Fruit fly (Drosophila melanogaster) whole organism, adult: ENCODE results near the gene nmo.

Source experiments
- CG12768 ChIP-seq: fragments of 200-800 bp; sonication (Bioruptor generic); optimal IDR thresholded peaks from 2 replicates; lab custom pipeline; 2017; ENCODE audit warnings: missing biosample characterization, missing genetic modification characterization, mild to moderate bottlenecking, moderate library complexity, missing genetic modification reagents
- CG14711 ChIP-seq: fragments of 200-800 bp; sonication (Bioruptor generic); optimal IDR thresholded peaks from 2 replicates; lab custom pipeline; 2018; ENCODE audit warnings: missing biosample characterization, mild to moderate bottlenecking, missing genetic modification characterization, moderate library complexity
- CG1620 ChIP-seq: fragments of 200-800 bp; sonication (Bioruptor generic); optimal IDR thresholded peaks from 2 replicates; lab custom pipeline; 2016; ENCODE audit warnings: missing biosample characterization, missing genetic modification characterization
- Clk ChIP-seq: fragments of 200-800 bp; sonication (Bioruptor generic); optimal IDR thresholded peaks from 2 replicates; lab custom pipeline; 2017; ENCODE audit warnings: missing biosample characterization, missing genetic modification characterization
- cic ChIP-seq: fragments of 200-800 bp; sonication (Bioruptor generic); optimal IDR thresholded peaks from 2 replicates; lab custom pipeline; 2017; ENCODE audit warnings: missing biosample characterization, mild to moderate bottlenecking, missing genetic modification characterization, moderate library complexity
- cnc ChIP-seq, 2 experiments: fragments of >200 bp; optimal IDR thresholded peaks; 2 replicates each; lab custom pipeline; 2017
- kay ChIP-seq: fragments of 200-800 bp; sonication (Bioruptor generic); peaks from one replicate; lab custom pipeline; 2016; ENCODE audit warnings: missing biosample characterization, missing genetic modification characterization, borderline replicate concordance

DNA sequence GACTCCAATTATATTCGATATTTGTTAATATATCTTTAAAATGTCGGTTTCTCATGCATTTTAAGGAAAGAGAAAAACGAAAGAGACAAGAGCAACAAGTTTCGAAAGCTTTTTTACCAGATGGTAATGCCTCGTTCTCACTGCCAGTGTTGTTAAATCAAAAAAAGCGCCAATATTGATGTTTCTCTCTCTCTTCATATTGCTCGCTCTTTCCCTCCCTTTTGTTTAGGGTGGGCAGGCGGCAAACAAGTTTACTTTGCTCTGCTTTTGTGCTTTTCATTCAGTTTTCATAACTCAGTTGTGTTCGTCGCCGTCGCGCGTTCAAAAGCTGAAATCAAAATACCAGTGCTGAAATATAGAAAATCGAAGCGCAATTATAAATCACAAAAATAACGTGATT is 103.0 kb downstream of the nmo start:
- TF ChIP-seq CG12768 (GFP tag; lab: Kevin White, UChicago) (peak; percentile 75), CG1620 (GFP tag; lab: Kevin White, UChicago) (peak; percentile 20), Clk (GFP tag; lab: Kevin White, UChicago) (peak; percentile 24), CG14711 (tag; lab: Kevin White, UChicago) (peak; percentile 63), kay (GFP tag; lab: Kevin White, UChicago) (peak; percentile 91), cic (peak; percentile 80), cnc (optimal IDR thresholded peaks at IDR 0.05; lab: Kevin White, UChicago) (no peak)
